Fruit fly (Drosophila melanogaster) whole organism, embryonic: ENCODE results near the gene mAChR-C.
A peak's percentile ranks its signal among the peaks of the same experiment; 100 is the strongest.

Experiments
- Asciz ChIP-seq: fragments of 200-800 bp; sonication (Bioruptor generic); optimal IDR thresholded peaks from 2 replicates; lab custom pipeline; 2017; ENCODE audit warnings: missing biosample characterization, mild to moderate bottlenecking, missing genetic modification characterization, missing genetic modification reagents
- Bgb ChIP-seq: fragments of 200-800 bp; sonication (Bioruptor generic); IDR thresholded peaks from 2 replicates; pipeline ENCODE4 v1.3.6; 2022; ENCODE audit warnings: missing biosample characterization, missing genetic modification characterization; ENCODE audit not compliant: partially characterized antibody
- CG10431 ChIP-seq: fragments of 200-800 bp; sonication (Bioruptor generic); optimal IDR thresholded peaks from 3 replicates; lab custom pipeline; 2018; ENCODE audit warnings: missing biosample characterization, mild to moderate bottlenecking, missing genetic modification characterization
- CG11093 ChIP-seq: fragments of 200-800 bp; sonication (Bioruptor generic); IDR thresholded peaks from 3 replicates; pipeline ENCODE4 v1.3.6; 2022; ENCODE audit warnings: missing biosample characterization, missing genetic modification characterization
- CG14014 ChIP-seq: fragments of 200-800 bp; sonication (Bioruptor generic); IDR thresholded peaks from 2 replicates; pipeline ENCODE4 v1.3.6; 2022; ENCODE audit warnings: missing biosample characterization, missing genetic modification characterization
- CG14965 ChIP-seq: fragments of 200-800 bp; sonication (Bioruptor generic); optimal IDR thresholded peaks from 2 replicates; lab custom pipeline; 2016; ENCODE audit warnings: missing biosample characterization, missing genetic modification characterization, borderline replicate concordance
- CG16815 ChIP-seq: fragments of 200-800 bp; sonication (Bioruptor generic); optimal IDR thresholded peaks from 3 replicates; lab custom pipeline; 2017; ENCODE audit warnings: missing biosample characterization, mild to moderate bottlenecking, missing genetic modification characterization
- CG16863 ChIP-seq: fragments of 200-800 bp; sonication (Bioruptor generic); optimal IDR thresholded peaks from 3 replicates; lab custom pipeline; 2016; ENCODE audit warnings: missing biosample characterization, missing genetic modification characterization
- CG18476 ChIP-seq: fragments of 200-800 bp; sonication (Bioruptor generic); optimal IDR thresholded peaks from 2 replicates; lab custom pipeline; 2016; ENCODE audit warnings: missing biosample characterization, mild to moderate bottlenecking, missing genetic modification characterization
- CG2120 ChIP-seq: fragments of 200-800 bp; sonication (Bioruptor generic); optimal IDR thresholded peaks from 3 replicates; lab custom pipeline; 2016; ENCODE audit warnings: missing biosample characterization, missing genetic modification characterization
- CG2712 ChIP-seq: fragments of 200-800 bp; optimal IDR thresholded peaks from 3 replicates; lab custom pipeline; 2019; ENCODE audit warnings: missing biosample characterization, mild to moderate bottlenecking, missing genetic modification characterization, moderate library complexity
- CG6791 ChIP-seq: fragments of 200-800 bp; sonication (Bioruptor generic); IDR thresholded peaks from 3 replicates; pipeline ENCODE4 v1.3.6; 2022; ENCODE audit warnings: missing biosample characterization, missing genetic modification characterization; ENCODE audit not compliant: partially characterized antibody
- CG9797 ChIP-seq: fragments of 200-800 bp; sonication (Bioruptor generic); optimal IDR thresholded peaks from 3 replicates; lab custom pipeline; 2018; ENCODE audit warnings: missing biosample characterization, mild to moderate bottlenecking, missing genetic modification characterization
- Deaf1 ChIP-seq: fragments of 200-800 bp; optimal IDR thresholded peaks from 3 replicates; lab custom pipeline; 2019; ENCODE audit warnings: missing biosample characterization, mild to moderate bottlenecking, missing genetic modification characterization, moderate library complexity
- Dp ChIP-seq: fragments of 200-800 bp; sonication (Bioruptor generic); optimal IDR thresholded peaks from 2 replicates; lab custom pipeline; 2018; ENCODE audit warnings: missing biosample characterization, mild to moderate bottlenecking, missing genetic modification characterization, moderate library complexity
- Dref ChIP-seq: fragments of 200-800 bp; sonication (Bioruptor generic); IDR thresholded peaks from 2 replicates; pipeline ENCODE4 v1.3.6; 2022; ENCODE audit warnings: missing biosample characterization, missing genetic modification characterization
- Eip74EF ChIP-seq, 2 experiments: fragments of 200-800 bp in 1 of 2; fragments of >200 bp in 1 of 2; sonication (Bioruptor generic) in 1 of 2; optimal IDR thresholded peaks; 2 replicates each; lab custom pipeline; 2017 to 2019; ENCODE audit warnings: missing biosample characterization in 2 of 2, missing genetic modification characterization in 2 of 2, mild to moderate bottlenecking in 1 of 2, moderate library complexity in 1 of 2
- GATAe ChIP-seq: fragments of 200-800 bp; sonication (Bioruptor generic); conservative IDR thresholded peaks from 2 replicates; pipeline ENCODE4 v1.3.6; 2022; ENCODE audit warnings: missing biosample characterization, missing genetic modification characterization
- Hand ChIP-seq: fragments of 200-800 bp; sonication (Bioruptor generic); optimal IDR thresholded peaks from 2 replicates; lab custom pipeline; 2017; ENCODE audit warnings: mild to moderate bottlenecking, missing biosample characterization, missing genetic modification reagents, missing genetic modification characterization
- HmgD ChIP-seq: fragments of 200-800 bp; sonication (Bioruptor generic); optimal IDR thresholded peaks from 3 replicates; lab custom pipeline; 2016; ENCODE audit warnings: missing biosample characterization, missing genetic modification characterization
- Lhr ChIP-seq: fragments of 200-800 bp; sonication (Bioruptor generic); optimal IDR thresholded peaks from 3 replicates; lab custom pipeline; 2017; ENCODE audit warnings: mild to moderate bottlenecking, missing biosample characterization, missing genetic modification reagents, missing genetic modification characterization
- MTF-1 ChIP-seq: fragments of 200-800 bp; sonication (Bioruptor generic); optimal IDR thresholded peaks from 2 replicates; lab custom pipeline; 2018; ENCODE audit warnings: missing biosample characterization, mild to moderate bottlenecking, missing genetic modification characterization, borderline replicate concordance
- Mad ChIP-seq: fragments of 200-800 bp; sonication (Bioruptor generic); optimal IDR thresholded peaks from 2 replicates; lab custom pipeline; 2016; ENCODE audit warnings: missing biosample characterization, missing genetic modification characterization
- NC2α ChIP-seq: fragments of 200-800 bp; sonication (Bioruptor generic); optimal IDR thresholded peaks from 2 replicates; lab custom pipeline; 2016; ENCODE audit warnings: missing biosample characterization, missing genetic modification characterization
- Nf-YA ChIP-seq: fragments of 200-800 bp; sonication (Bioruptor generic); IDR thresholded peaks from 2 replicates; pipeline ENCODE4 v1.3.6; 2022; ENCODE audit warnings: missing biosample characterization, missing genetic modification characterization
- Nf-YC ChIP-seq: fragments of 200-800 bp; optimal IDR thresholded peaks from 3 replicates; lab custom pipeline; 2019; ENCODE audit warnings: missing biosample characterization, mild to moderate bottlenecking, missing genetic modification characterization, moderate library complexity
- Side ChIP-seq: fragments of 200-800 bp; sonication (Bioruptor generic); optimal IDR thresholded peaks from 2 replicates; lab custom pipeline; 2016; ENCODE audit warnings: missing biosample characterization, missing genetic modification characterization
- Sox102F ChIP-seq: fragments of 200-800 bp; sonication (Bioruptor generic); optimal IDR thresholded peaks from 2 replicates; lab custom pipeline; 2018; ENCODE audit warnings: missing biosample characterization, mild to moderate bottlenecking, missing genetic modification characterization, moderate library complexity
- Sry-δ ChIP-seq: fragments of 200-800 bp; sonication (Bioruptor generic); optimal IDR thresholded peaks from 2 replicates; lab custom pipeline; 2016; ENCODE audit warnings: missing biosample characterization, missing genetic modification characterization
- bowl ChIP-seq: fragments of 200-800 bp; sonication (Bioruptor generic); IDR thresholded peaks from 2 replicates; pipeline ENCODE4 v1.3.6; 2022; ENCODE audit warnings: missing biosample characterization, missing genetic modification characterization
- br ChIP-seq: fragments of >200 bp; optimal IDR thresholded peaks from 2 replicates; lab custom pipeline; 2017
- chm ChIP-seq: fragments of 200-800 bp; sonication (Bioruptor generic); IDR thresholded peaks from 2 replicates; pipeline ENCODE4 v1.3.6; 2022; ENCODE audit warnings: missing biosample characterization, missing genetic modification characterization
- dimm ChIP-seq: fragments of 200-800 bp; sonication (Bioruptor generic); IDR thresholded peaks from 2 replicates; pipeline ENCODE4 v1.3.6; 2022; ENCODE audit warnings: missing biosample characterization, missing genetic modification characterization
- dmrt11E ChIP-seq: fragments of 200-800 bp; sonication (Bioruptor generic); optimal IDR thresholded peaks from 3 replicates; lab custom pipeline; 2018; ENCODE audit warnings: missing biosample characterization, mild to moderate bottlenecking, missing genetic modification characterization, moderate library complexity
- emc ChIP-seq: fragments of 200-800 bp; sonication (Bioruptor generic); optimal IDR thresholded peaks from 2 replicates; lab custom pipeline; 2016; ENCODE audit warnings: missing biosample characterization, missing genetic modification characterization
- esg ChIP-seq: fragments of 200-800 bp; sonication (Bioruptor generic); conservative IDR thresholded peaks from 2 replicates; pipeline ENCODE4 v1.3.6; 2022; ENCODE audit warnings: missing biosample characterization, missing genetic modification characterization
- eve ChIP-seq, 2 experiments: fragments of >200 bp; optimal IDR thresholded peaks; 2 replicates each; lab custom pipeline; 2017; ENCODE audit warnings: missing biosample characterization in 2 of 2, missing genetic modification characterization in 2 of 2
- fru ChIP-seq: fragments of >200 bp; optimal IDR thresholded peaks from 2 replicates; lab custom pipeline; 2017
- klu ChIP-seq: fragments of 200-800 bp; sonication (Bioruptor generic); IDR thresholded peaks from 2 replicates; pipeline ENCODE4 v1.3.6; 2022; ENCODE audit warnings: missing biosample characterization, missing genetic modification characterization
- nom ChIP-seq: fragments of 200-800 bp; sonication (Bioruptor generic); optimal IDR thresholded peaks from 2 replicates; lab custom pipeline; 2017; ENCODE audit warnings: missing biosample characterization, missing genetic modification characterization, mild to moderate bottlenecking, moderate library complexity, missing genetic modification reagents
- pfk ChIP-seq: fragments of 200-800 bp; sonication (Bioruptor generic); optimal IDR thresholded peaks from 2 replicates; lab custom pipeline; 2018; ENCODE audit warnings: missing biosample characterization, mild to moderate bottlenecking, missing genetic modification characterization, moderate library complexity
- phol ChIP-seq: fragments of 200-800 bp; sonication (Bioruptor generic); optimal IDR thresholded peaks from 3 replicates; lab custom pipeline; 2018; ENCODE audit warnings: missing biosample characterization, mild to moderate bottlenecking, missing genetic modification characterization, moderate library complexity
- salm ChIP-seq: fragments of 200-800 bp; sonication (Bioruptor generic); optimal IDR thresholded peaks from 2 replicates; lab custom pipeline; 2018; ENCODE audit warnings: missing biosample characterization, mild to moderate bottlenecking, missing genetic modification characterization
- scrt ChIP-seq: fragments of 200-800 bp; sonication (Bioruptor generic); optimal IDR thresholded peaks from 2 replicates; lab custom pipeline; 2018; ENCODE audit warnings: missing biosample characterization, mild to moderate bottlenecking, missing genetic modification characterization, moderate library complexity
- sob ChIP-seq: fragments of 200-800 bp; sonication (Bioruptor generic); IDR thresholded peaks from 2 replicates; pipeline ENCODE4 v1.3.6; 2022; ENCODE audit warnings: missing biosample characterization, missing genetic modification characterization
- tio ChIP-seq: fragments of 200-800 bp; sonication (Bioruptor generic); optimal IDR thresholded peaks from 2 replicates; lab custom pipeline; 2017; ENCODE audit warnings: missing biosample characterization, missing genetic modification characterization, inconsistent platforms
- trem ChIP-seq: fragments of 200-800 bp; optimal IDR thresholded peaks from 3 replicates; lab custom pipeline; 2019; ENCODE audit warnings: missing biosample characterization, mild to moderate bottlenecking, missing genetic modification characterization, moderate library complexity
- vnd ChIP-seq: fragments of 200-800 bp; sonication (Bioruptor generic); IDR thresholded peaks from 3 replicates; pipeline ENCODE4 v1.3.6; 2022; ENCODE audit warnings: missing biosample characterization, missing genetic modification characterization; ENCODE audit not compliant: partially characterized antibody
- wdn ChIP-seq: fragments of 200-800 bp; sonication (Bioruptor generic); IDR thresholded peaks from 2 replicates; pipeline ENCODE4 v1.3.6; 2022; ENCODE audit warnings: missing biosample characterization, missing genetic modification characterization

The mAChR-C gene

dm6 chrX:6855366-6856200, 23.1 kb upstream of the mAChR-C start (continued):
- TF ChIP-seq CG10431 (GFP tag; lab: Kevin White, UChicago), result peak; percentile 76
- TF ChIP-seq CG9797 (GFP tag; lab: Kevin White, UChicago), result no peak
- TF ChIP-seq Asciz, result peak; percentile 82
- peak; percentile 43 for TF ChIP-seq pfk (GFP tag; lab: Kevin White, UChicago)
- TF ChIP-seq dmrt11E, result peak; percentile 90
- no peak for TF ChIP-seq CG14965 (GFP tag; lab: Kevin White, UChicago)
- no peak for TF ChIP-seq GATAe (GFP tag; lab: Robert Waterston, UW)
- peak; percentile 91 for TF ChIP-seq phol (tag; lab: Kevin White, UChicago)
- TF ChIP-seq chm, result peak; percentile 60; the same call in 1 of the 2 replicates
- no peak for TF ChIP-seq br (lab: Kevin White, UChicago)
- peak; percentile 86 for TF ChIP-seq CG2712 (tag; lab: Kevin White, UChicago)
- peak; percentile 71 for TF ChIP-seq CG11093 (GFP tag; lab: Robert Waterston, UW)
- TF ChIP-seq CG6791 (GFP tag; lab: Robert Waterston, UW), result no peak
- peak; percentile 75 for TF ChIP-seq Mad
- peak; percentile 64 for TF ChIP-seq trem (tag; lab: Kevin White, UChicago)
- TF ChIP-seq vnd (GFP tag; lab: Robert Waterston, UW), result no peak
- peak in 1 of 2 experiments; percentile 93 for TF ChIP-seq Eip74EF (GFP tag; optimal IDR thresholded peaks at IDR 0.05; lab: Kevin White, UChicago)
- peak; percentile 50 for TF ChIP-seq Nf-YC (tag; lab: Kevin White, UChicago)
- no peak; the same call in 1 of the 2 replicates for TF ChIP-seq Bgb (GFP tag; lab: Robert Waterston, UW)
- TF ChIP-seq Hand (GFP tag; lab: Kevin White, UChicago), result peak; percentile 74
- no peak for TF ChIP-seq MTF-1
- peak; percentile 26 for TF ChIP-seq Deaf1 (tag; lab: Kevin White, UChicago)
- TF ChIP-seq esg (GFP tag; lab: Robert Waterston, UW), result peak; percentile 82
- peak in 1 of 2 experiments; percentile 90 for TF ChIP-seq eve (GFP tag; optimal IDR thresholded peaks at IDR 0.05; lab: Kevin White, UChicago)
- TF ChIP-seq sob, result peak; percentile 74
- no peak for TF ChIP-seq emc
- TF ChIP-seq HmgD, result no peak
- TF ChIP-seq Sox102F (GFP tag; lab: Kevin White, UChicago), result peak; percentile 96
- TF ChIP-seq fru (lab: Kevin White, UChicago), result no peak
- TF ChIP-seq nom (GFP tag; lab: Kevin White, UChicago), result peak; percentile 85
- TF ChIP-seq Nf-YA (GFP tag; lab: Robert Waterston, UW), result no peak
- TF ChIP-seq tio (GFP tag; lab: Kevin White, UChicago), result peak; percentile 89
- peak; percentile 80 for TF ChIP-seq CG2120
- TF ChIP-seq salm (tag; lab: Kevin White, UChicago), result peak; percentile 86
- peak; percentile 63 for TF ChIP-seq wdn (GFP tag; lab: Robert Waterston, UW)
- TF ChIP-seq CG18476, result peak; percentile 70
- TF ChIP-seq CG14014, result peak; percentile 32; the same call in 1 of the 2 replicates
- no peak for TF ChIP-seq klu
- peak; percentile 75 for TF ChIP-seq CG16863 (GFP tag; lab: Kevin White, UChicago)
- TF ChIP-seq scrt (GFP tag; lab: Kevin White, UChicago), result peak; percentile 68
- no peak for TF ChIP-seq Dp (GFP tag; lab: Kevin White, UChicago)
- TF ChIP-seq CG16815, result peak; percentile 79
- TF ChIP-seq Dref (GFP tag; lab: Robert Waterston, UW), result no peak
- TF ChIP-seq NC2α (GFP tag; lab: Kevin White, UChicago), result peak; percentile 73
- 0 out of 2 replicates have a peak, but pooled peaks have one; percentile 17 for TF ChIP-seq dimm (GFP tag; lab: Robert Waterston, UW)
- TF ChIP-seq Sry-δ (GFP tag; lab: Kevin White, UChicago), result peak; percentile 60
- TF ChIP-seq Side (GFP tag; lab: Kevin White, UChicago), result peak; percentile 60
- TF ChIP-seq Lhr, result peak; percentile 81
- TF ChIP-seq bowl (GFP tag; lab: Robert Waterston, UW), result no peak
